Worm (Caenorhabditis elegans) whole organism, L3 larva: Measurements from ENCODE around the gene chch-3.

Experiments used
- ama-1 ChIP-seq: fragments of 150-350 bp; optimal IDR thresholded peaks from 2 replicates; lab custom pipeline; 2018
- ceh-28 ChIP-seq: fragments of 150-350 bp; optimal IDR thresholded peaks from 2 replicates; lab custom pipeline; 2014; ENCODE audit warnings: missing biosample characterization, missing genetic modification reagents, missing genetic modification characterization
- elt-1 ChIP-seq: fragments of 150-350 bp; optimal IDR thresholded peaks from 2 replicates; lab custom pipeline; 2014; ENCODE audit warnings: missing biosample characterization, missing genetic modification characterization
- nfya-1 ChIP-seq: sonication (generic microtip); optimal IDR thresholded peaks from 2 replicates; lab custom pipeline; 2017; ENCODE audit warnings: missing genetic modification characterization, mild to moderate bottlenecking, missing compliant biosample characterization, antibody characterized with exemption, moderate library complexity; ENCODE audit not compliant: insufficient read depth
- nhr-43 ChIP-seq: sonication (generic microtip); optimal IDR thresholded peaks from 2 replicates; lab custom pipeline; 2016; ENCODE audit warnings: mild to moderate bottlenecking, missing genetic modification characterization, missing compliant biosample characterization; ENCODE audit not compliant: poor library complexity, severe bottlenecking
- unc-39 ChIP-seq: sonication (generic microtip); optimal IDR thresholded peaks from 4 replicates; lab custom pipeline; 2017; ENCODE audit warnings: missing biosample characterization, missing genetic modification characterization

DNA sequence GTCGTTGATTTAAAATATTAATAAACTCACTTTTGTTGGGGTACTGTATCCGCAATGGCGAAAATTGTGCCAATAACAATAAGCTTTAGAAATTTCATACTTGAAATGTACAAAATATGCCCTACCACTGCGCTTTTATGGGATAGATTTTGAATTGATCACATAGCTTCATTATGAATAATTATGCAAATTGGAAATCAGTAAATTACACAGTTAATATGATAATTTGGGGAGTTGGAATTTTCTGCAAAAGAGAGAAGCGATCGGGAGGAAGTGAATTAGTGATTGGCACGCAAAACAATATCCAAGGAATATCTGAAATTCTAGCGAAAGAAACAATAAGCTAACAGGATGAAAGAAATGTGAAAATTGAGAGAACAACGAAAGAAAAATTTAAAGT, 9.3 kb downstream of the chch-3 start, which contains the start of gene M176.10:
- TF ChIP-seq unc-39 (tag; lab: Kevin White, UChicago) (no peak), nhr-43 (tag; lab: Kevin White, UChicago) (no peak), nfya-1 (tag; lab: Kevin White, UChicago) (no peak), ceh-28 (tag; lab: Kevin White, UChicago) (no peak), ama-1 (lab: Kevin White, UChicago) (no peak), elt-1 (no peak)
